Worm (Caenorhabditis elegans): Measurements from ENCODE around the gene cox-6B.
"Not testable (repeated sequence)": the region's sequence is repeated elsewhere in the genome, so short reads cannot be mapped to it uniquely, and the experiment has no call there.

Gene cox-6B

ce11 chrIII:2699363-2699762 is at the start of gene cox-6B:
TSS of gene cox-6B (plus strand) at chrIII:2699663.
- not testable (repeated sequence) for TF ChIP-seq egl-27, daf-12, elt-1 (tag; optimal IDR thresholded peaks at IDR 0.05)

ce11 chrIII:2651519-2651918 is 47.9 kb upstream of the cox-6B start:
- TF ChIP-seq ztf-4 (tag; optimal IDR thresholded peaks at IDR 0.05) (no peak), nhr-25 (tag; optimal IDR thresholded peaks at IDR 0.05) (peak; percentile 51)

- peak; percentile 73 for TF ChIP-seq elt-2 (tag; optimal IDR thresholded peaks at IDR 0.05)
- peak; percentile 69 for TF ChIP-seq pqm-1 (tag; optimal IDR thresholded peaks at IDR 0.05)
- TF ChIP-seq snpc-4 (tag; optimal IDR thresholded peaks at IDR 0.05), result no peak
- TF ChIP-seq nhr-67 (tag; optimal IDR thresholded peaks at IDR 0.05), result no peak
- TF ChIP-seq pha-4 (tag; optimal IDR thresholded peaks at IDR 0.05), result peak; percentile 57
Observed at ce11 chrIII:2652704-2653566, 46.5 kb upstream of the cox-6B start.

- no peak for TF ChIP-seq nhr-237 (tag; optimal IDR thresholded peaks at IDR 0.05)
- TF ChIP-seq eor-1 (tag; optimal IDR thresholded peaks at IDR 0.05), result no peak
- TF ChIP-seq nhr-25 (tag; optimal IDR thresholded peaks at IDR 0.05), result peak; percentile 29
- TF ChIP-seq nhr-77 (tag; optimal IDR thresholded peaks at IDR 0.05), result no peak
- TF ChIP-seq lin-15B (tag; optimal IDR thresholded peaks at IDR 0.05), result no peak
- TF ChIP-seq nhr-12 (tag; optimal IDR thresholded peaks at IDR 0.05), result no peak
- TF ChIP-seq aly-2 (tag; optimal IDR thresholded peaks at IDR 0.05), result no peak
- TF ChIP-seq sea-2 (GFP tag; optimal IDR thresholded peaks at IDR 0.05), result no peak
- no peak for TF ChIP-seq pqm-1 (tag; optimal IDR thresholded peaks at IDR 0.05)
- TF ChIP-seq elt-2 (tag; optimal IDR thresholded peaks at IDR 0.05), result no peak
- TF ChIP-seq elt-3 (tag; optimal IDR thresholded peaks at IDR 0.05), result no peak
- TF ChIP-seq snpc-4 (tag; optimal IDR thresholded peaks at IDR 0.05), result no peak
- no peak for TF ChIP-seq ceh-9 (tag; optimal IDR thresholded peaks at IDR 0.05)
- no peak for TF ChIP-seq egl-5 (tag; optimal IDR thresholded peaks at IDR 0.05)
- TF ChIP-seq nhr-67 (tag; optimal IDR thresholded peaks at IDR 0.05), result no peak
- no peak for TF ChIP-seq ZK546.5 (tag; optimal IDR thresholded peaks at IDR 0.05)
- TF ChIP-seq elt-1 (tag; optimal IDR thresholded peaks at IDR 0.05), result no peak
- no peak for TF ChIP-seq lsy-12 (tag; optimal IDR thresholded peaks at IDR 0.05)
- TF ChIP-seq nhr-23 (tag; optimal IDR thresholded peaks at IDR 0.05), result peak; percentile 10
- peak; percentile 27 for TF ChIP-seq hmg-11 (tag; optimal IDR thresholded peaks at IDR 0.05)
- TF ChIP-seq nhr-76 (tag; optimal IDR thresholded peaks at IDR 0.05), result no peak
- TF ChIP-seq nhr-43 (tag; optimal IDR thresholded peaks at IDR 0.05; ENCODE audit: poor library complexity, severe bottlenecking), result no peak
Observed at ce11 chrIII:2656168-2656567, 43.3 kb upstream of the cox-6B start.

ce11 chrIII:2657783-2658182 is 41.7 kb upstream of the cox-6B start, which contains the start of gene let-805:
TSS of gene let-805 (plus strand) at chrIII:2658083.
- no peak for TF ChIP-seq nhr-28 (tag; optimal IDR thresholded peaks at IDR 0.05)
- TF ChIP-seq nfya-1 (tag; optimal IDR thresholded peaks at IDR 0.05; ENCODE audit: insufficient read depth), result no peak
- TF ChIP-seq ztf-4 (tag; optimal IDR thresholded peaks at IDR 0.05), result no peak
- no peak for TF ChIP-seq snpc-4 (tag; optimal IDR thresholded peaks at IDR 0.05)
- no peak for TF ChIP-seq ceh-82 (tag; optimal IDR thresholded peaks at IDR 0.05)
- TF ChIP-seq lin-15B (tag; optimal IDR thresholded peaks at IDR 0.05), result no peak
- no peak for TF ChIP-seq eor-1 (tag; optimal IDR thresholded peaks at IDR 0.05)
- TF ChIP-seq mdl-1 (tag; optimal IDR thresholded peaks at IDR 0.05), result no peak
- no peak for TF ChIP-seq nhr-43 (tag; optimal IDR thresholded peaks at IDR 0.05; ENCODE audit: poor library complexity, severe bottlenecking)
- TF ChIP-seq nhr-237 (tag; optimal IDR thresholded peaks at IDR 0.05), result no peak
- no peak for TF ChIP-seq lin-39 (tag; optimal IDR thresholded peaks at IDR 0.05)
- TF ChIP-seq nhr-76 (tag; optimal IDR thresholded peaks at IDR 0.05), result no peak
- no peak for TF ChIP-seq zag-1 (tag; optimal IDR thresholded peaks at IDR 0.05)
- no peak for TF ChIP-seq ceh-16 (tag; optimal IDR thresholded peaks at IDR 0.05)
- no peak for TF ChIP-seq unc-39 (tag; optimal IDR thresholded peaks at IDR 0.05)
- TF ChIP-seq elt-3 (tag; optimal IDR thresholded peaks at IDR 0.05), result no peak
- TF ChIP-seq hmg-11 (tag; optimal IDR thresholded peaks at IDR 0.05), result no peak
- TF ChIP-seq egl-5 (tag; optimal IDR thresholded peaks at IDR 0.05), result no peak
- no peak for TF ChIP-seq ZK546.5 (tag; optimal IDR thresholded peaks at IDR 0.05)
